Worm (Caenorhabditis elegans) whole organism, L4/young adult: ENCODE results near the gene D1086.10.

ENCODE experiments used
- W03F9.2 ChIP-seq: fragments of 150-350 bp; optimal IDR thresholded peaks from 2 replicates; lab custom pipeline; 2014; ENCODE audit warnings: missing biosample characterization, missing genetic modification characterization
- dao-5 ChIP-seq: sonication (generic microtip); optimal IDR thresholded peaks from 2 replicates; lab custom pipeline; 2016; ENCODE audit warnings: missing genotype, missing genetic modification characterization, moderate library complexity, missing compliant biosample characterization
- him-1 ChIP-seq: sonication (generic microtip); optimal IDR thresholded peaks from 2 replicates; lab custom pipeline; 2016; ENCODE audit warnings: missing genotype, missing genetic modification reagents, missing genetic modification characterization, missing compliant biosample characterization

The D1086.10 gene

ce11 chrV:14085589-14085988 is 3.0 kb downstream of the D1086.10 start, which contains the start of gene D1086.18:
Gene D1086.18, plus strand, starts transcription at chrV:14085889.
- TF ChIP-seq him-1 (tag; lab: Kevin White, UChicago): no peak
- TF ChIP-seq W03F9.2: no peak
- no peak for TF ChIP-seq dao-5 (tag; lab: Kevin White, UChicago)

- no peak for TF ChIP-seq W03F9.2
- no peak for TF ChIP-seq dao-5 (tag; lab: Kevin White, UChicago)
- TF ChIP-seq him-1 (tag; lab: Kevin White, UChicago): no peak
These were observed 5.5 kb downstream of the D1086.10 start, which contains the start of gene D1086.19 for ce11 chrV:14088051-14088450. Gene D1086.19, plus strand, starts transcription at chrV:14088351.

ce11 chrV:14090309-14090967 is 7.9 kb downstream of the D1086.10 start, which contains the start of the genes D1086.5 and him-5:
Gene D1086.5, minus strand, starts transcription at chrV:14090359.
Gene him-5, plus strand, starts transcription at chrV:14090426.
- TF ChIP-seq him-1 (tag; lab: Kevin White, UChicago): no peak
- TF ChIP-seq dao-5 (tag; lab: Kevin White, UChicago): no peak
- no peak for TF ChIP-seq W03F9.2

- TF ChIP-seq dao-5 (tag; lab: Kevin White, UChicago) (no peak), W03F9.2 (no peak), him-1 (tag; lab: Kevin White, UChicago) (no peak)
These were observed 9.8 kb downstream of the D1086.10 start, which contains the start of gene D1086.3 for ce11 chrV:14092403-14092802. Gene D1086.3, plus strand, starts transcription at chrV:14092792.

DNA sequence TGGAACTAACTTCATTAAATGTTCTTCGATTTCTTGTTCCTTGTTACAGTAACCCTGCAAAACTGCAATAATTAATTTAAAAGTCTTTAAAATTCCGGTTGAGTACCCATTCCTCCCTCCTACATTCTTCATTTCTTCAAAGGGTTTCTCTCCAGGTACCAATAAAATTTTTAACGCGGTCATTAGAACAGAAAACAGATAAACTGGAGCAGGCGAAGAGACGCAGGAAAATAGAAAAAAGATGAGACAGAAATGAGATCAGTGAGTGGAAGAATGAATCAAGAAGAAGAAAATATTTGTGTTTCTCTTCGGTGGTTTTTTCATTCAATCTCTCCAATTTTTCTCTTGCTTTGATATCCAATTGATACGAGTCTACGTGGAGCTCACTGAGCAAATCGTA is 11.3 kb downstream of the D1086.10 start, which contains the start of gene D1086.8:
Gene D1086.8 (plus strand): TSS at position 301 of the 400 bp plus-strand sequence.
- TF ChIP-seq W03F9.2: no peak
- TF ChIP-seq dao-5 (tag; lab: Kevin White, UChicago): no peak
- TF ChIP-seq him-1 (tag; lab: Kevin White, UChicago): no peak

DNA sequence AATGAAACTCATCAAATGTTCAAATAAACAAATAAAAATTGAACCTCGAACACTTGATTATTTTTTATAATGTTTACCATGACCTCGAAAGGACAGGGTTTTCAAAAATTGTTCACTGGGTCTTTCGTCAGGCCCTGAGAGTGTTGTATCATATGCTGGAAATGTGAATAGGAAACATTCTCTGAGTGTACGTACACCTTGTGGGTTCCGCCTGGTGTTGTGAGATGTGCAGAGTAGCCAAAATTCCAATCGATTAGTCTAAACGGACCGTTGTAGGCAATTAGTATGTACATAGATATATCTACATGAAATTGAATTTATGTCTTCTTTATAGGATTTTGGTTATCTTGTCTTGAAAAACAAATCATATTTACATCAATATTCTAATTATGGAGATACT is 12.0 kb downstream of the D1086.10 start:
- TF ChIP-seq him-1 (tag; lab: Kevin White, UChicago): no peak
- no peak for TF ChIP-seq dao-5 (tag; lab: Kevin White, UChicago)
- no peak for TF ChIP-seq W03F9.2

ce11 chrV:14094953-14095352 is 12.4 kb downstream of the D1086.10 start:
- no peak for TF ChIP-seq him-1 (tag; lab: Kevin White, UChicago)
- no peak for TF ChIP-seq dao-5 (tag; lab: Kevin White, UChicago)
- no peak for TF ChIP-seq W03F9.2

ce11 chrV:14097358-14097757 is 14.8 kb downstream of the D1086.10 start:
- no peak for TF ChIP-seq dao-5 (tag; lab: Kevin White, UChicago)
- no peak for TF ChIP-seq W03F9.2
- no peak for TF ChIP-seq him-1 (tag; lab: Kevin White, UChicago)

ce11 chrV:14098519-14098918 is 16.0 kb downstream of the D1086.10 start, which contains the start of the genes D1086.2 and D1086.1:
Gene D1086.2, minus strand, starts transcription at chrV:14098668.
Gene D1086.1, plus strand, starts transcription at chrV:14098858.
- TF ChIP-seq him-1 (tag; lab: Kevin White, UChicago) (no peak), W03F9.2 (no peak), dao-5 (tag; lab: Kevin White, UChicago) (no peak)

DNA sequence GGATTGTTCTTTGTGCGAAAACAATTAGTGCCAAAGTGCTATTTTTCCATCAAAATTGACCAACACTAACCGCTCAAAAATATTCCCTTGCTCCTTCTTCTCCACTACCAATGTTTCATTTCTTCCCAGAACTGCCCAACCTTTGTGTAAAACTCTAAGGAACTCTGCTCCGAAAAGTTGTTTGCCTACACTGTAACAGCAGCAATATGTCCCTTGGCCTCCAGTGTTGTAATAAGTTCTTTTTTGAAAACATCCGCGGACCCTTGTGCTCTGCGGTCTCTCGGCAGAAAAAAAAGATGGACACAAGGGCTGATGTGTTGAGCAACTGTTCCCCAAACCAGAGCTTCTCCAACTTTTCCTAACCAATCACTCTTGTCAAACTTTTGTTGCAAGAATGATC is 18.3 kb downstream of the D1086.10 start, which contains the start of gene D1086.12:
Gene D1086.12 (plus strand): TSS at position 301 of the 400 bp plus-strand sequence.
- TF ChIP-seq him-1 (tag; lab: Kevin White, UChicago): no peak
- TF ChIP-seq dao-5 (tag; lab: Kevin White, UChicago): no peak
- no peak for TF ChIP-seq W03F9.2

DNA sequence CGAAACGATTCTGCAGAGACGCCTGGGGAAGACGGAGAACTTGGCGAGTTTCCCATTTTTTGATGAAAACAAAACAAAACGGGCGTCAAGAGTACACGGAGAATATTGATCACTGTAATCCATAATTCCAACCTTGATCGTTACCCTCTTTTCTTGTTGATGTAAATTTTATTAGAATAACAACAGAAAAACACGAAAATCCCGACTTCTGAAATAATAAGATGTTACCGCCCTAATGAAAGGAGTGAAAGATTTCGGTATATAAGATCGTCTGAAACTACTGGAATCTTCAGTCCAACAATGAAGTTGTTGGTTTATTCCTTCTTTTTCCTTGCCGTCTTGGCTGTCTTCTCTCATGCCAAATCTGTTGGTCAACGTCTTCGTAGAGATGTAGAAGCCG is 21.4 kb downstream of the D1086.10 start, which contains the start of gene D1086.9:
Gene D1086.9 (plus strand): TSS at position 301 of the 400 bp plus-strand sequence.
- no peak for TF ChIP-seq W03F9.2
- TF ChIP-seq him-1 (tag; lab: Kevin White, UChicago): no peak
- no peak for TF ChIP-seq dao-5 (tag; lab: Kevin White, UChicago)

ce11 chrV:14107511-14107910 is 25.0 kb downstream of the D1086.10 start, which contains the start of gene H39E23.3:
Gene H39E23.3, plus strand, starts transcription at chrV:14107811.
- no peak for TF ChIP-seq W03F9.2
- no peak for TF ChIP-seq him-1 (tag; lab: Kevin White, UChicago)
- no peak for TF ChIP-seq dao-5 (tag; lab: Kevin White, UChicago)

ce11 chrV:14110042-14110441 is 27.5 kb downstream of the D1086.10 start, which contains the start of gene H39E23.2:
Gene H39E23.2, plus strand, starts transcription at chrV:14110342.
- TF ChIP-seq him-1 (tag; lab: Kevin White, UChicago) (no peak), dao-5 (tag; lab: Kevin White, UChicago) (no peak), W03F9.2 (no peak)

DNA sequence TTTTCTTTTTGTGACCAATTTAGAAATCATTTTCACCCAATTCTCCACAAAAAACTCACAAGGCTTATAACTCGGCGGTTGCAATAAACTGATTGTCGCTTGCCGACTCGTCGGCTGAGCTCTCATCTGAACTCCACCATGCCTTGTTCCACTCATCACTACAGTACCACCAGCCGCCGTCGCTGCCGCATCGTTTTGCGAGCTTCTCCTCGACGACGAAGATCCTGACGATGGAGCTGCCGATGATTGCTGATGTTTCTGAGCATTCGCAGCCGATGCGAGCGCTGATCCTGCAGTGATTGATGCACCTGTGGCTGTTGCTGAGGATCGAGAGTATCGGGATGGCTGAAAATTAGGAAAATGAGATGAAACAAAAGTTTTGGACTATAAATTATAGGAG is 38.1 kb downstream of the D1086.10 start:
- TF ChIP-seq dao-5 (tag; lab: Kevin White, UChicago): no peak
- no peak for TF ChIP-seq him-1 (tag; lab: Kevin White, UChicago)
- no peak for TF ChIP-seq W03F9.2
